Fruit fly (Drosophila melanogaster) whole organism: ENCODE measurements around the gene Tim17a1.

Source experiments
- Dll ChIP-seq: fragments of >200 bp; optimal IDR thresholded peaks from 2 replicates; lab custom pipeline; 2017
- EcR ChIP-seq, 2 experiments: fragments of >200 bp; optimal IDR thresholded peaks; 2 replicates each; lab custom pipeline; 2017; ENCODE audit warnings: missing biosample characterization in 2 of 2, missing genetic modification characterization in 2 of 2, missing genetic modification reagents in 2 of 2
- pan ChIP-seq: fragments of >200 bp; optimal IDR thresholded peaks from 2 replicates; lab custom pipeline; 2017
- psq ChIP-seq: fragments of >200 bp; optimal IDR thresholded peaks from 2 replicates; lab custom pipeline; 2017
- usp ChIP-seq: fragments of >200 bp; optimal IDR thresholded peaks from 2 replicates; lab custom pipeline; 2017; ENCODE audit warnings: missing biosample characterization, missing genetic modification characterization, mixed read lengths

dm6 chr3R:12398054-12398453 lies 33.6 kb upstream of the Tim17a1 start:
- TF ChIP-seq usp (GFP tag; lab: Kevin White, UChicago) (no peak), pan (lab: Kevin White, UChicago) (no peak), EcR (GFP tag; optimal IDR thresholded peaks at IDR 0.05; lab: Kevin White, UChicago) (no peak), Dll (no peak), psq (lab: Kevin White, UChicago) (no peak)
